Worm (Caenorhabditis elegans) whole organism, mixed stage, embryonic: Measurements from ENCODE around the gene nas-11.
A peak's percentile ranks its signal among the peaks of the same experiment; 100 is the strongest.

Experiments
- M03D4.4 ChIP-seq: sonication (generic microtip); optimal IDR thresholded peaks from 2 replicates; lab custom pipeline; 2017; ENCODE audit warnings: mild to moderate bottlenecking, missing genetic modification characterization, missing compliant biosample characterization
- bed-3 ChIP-seq: fragments of 200-800 bp; sonication (Bioruptor generic); optimal IDR thresholded peaks from 3 replicates; lab custom pipeline; 2018; ENCODE audit warnings: mild to moderate bottlenecking, missing genetic modification characterization, moderate library complexity, missing compliant biosample characterization
- blmp-1 ChIP-seq: fragments of 150-350 bp; optimal IDR thresholded peaks from 2 replicates; lab custom pipeline; 2014; ENCODE audit warnings: missing biosample characterization, missing genetic modification characterization
- ceh-39 ChIP-seq: fragments of 150-350 bp; optimal IDR thresholded peaks from 2 replicates; lab custom pipeline; 2014; ENCODE audit warnings: missing biosample characterization, missing genetic modification characterization
- ceh-43 ChIP-seq: fragments of 200-800 bp; sonication (Bioruptor generic); optimal IDR thresholded peaks from 2 replicates; lab custom pipeline; 2018; ENCODE audit warnings: mild to moderate bottlenecking, missing genetic modification characterization, moderate library complexity, missing compliant biosample characterization
- ceh-83 ChIP-seq: fragments of 200-800 bp; sonication (Bioruptor generic); optimal IDR thresholded peaks from 2 replicates; lab custom pipeline; 2018; ENCODE audit warnings: mild to moderate bottlenecking, missing genetic modification characterization, missing compliant biosample characterization
- ces-1 ChIP-seq: fragments of 150-350 bp; optimal IDR thresholded peaks from 2 replicates; lab custom pipeline; 2014; ENCODE audit warnings: missing biosample characterization, missing genetic modification reagents, missing genetic modification characterization
- cnd-1 ChIP-seq: fragments of 200-800 bp; sonication (Bioruptor generic); optimal IDR thresholded peaks from 2 replicates; lab custom pipeline; 2018; ENCODE audit warnings: mild to moderate bottlenecking, missing genetic modification characterization, missing compliant biosample characterization
- drap-1 ChIP-seq: fragments of 200-800 bp; sonication (Bioruptor generic); optimal IDR thresholded peaks from 3 replicates; lab custom pipeline; 2018; ENCODE audit warnings: mild to moderate bottlenecking, missing genetic modification characterization, missing compliant biosample characterization
- elt-1 ChIP-seq: sonication (generic microtip); optimal IDR thresholded peaks from 2 replicates; lab custom pipeline; 2017; ENCODE audit warnings: missing genetic modification characterization, mild to moderate bottlenecking, missing compliant biosample characterization, antibody characterized with exemption, moderate library complexity, borderline replicate concordance; ENCODE audit not compliant: insufficient read depth
- elt-3 ChIP-seq: fragments of 150-350 bp; optimal IDR thresholded peaks from 2 replicates; lab custom pipeline; 2014; ENCODE audit warnings: missing biosample characterization, missing genetic modification characterization
- flh-1 ChIP-seq: fragments of 200-800 bp; sonication (Bioruptor generic); optimal IDR thresholded peaks from 2 replicates; lab custom pipeline; 2018; ENCODE audit warnings: mild to moderate bottlenecking, missing genetic modification characterization, moderate library complexity, missing compliant biosample characterization
- ham-2 ChIP-seq: fragments of 200-800 bp; sonication (Bioruptor generic); optimal IDR thresholded peaks from 2 replicates; lab custom pipeline; 2018; ENCODE audit warnings: mild to moderate bottlenecking, missing genetic modification characterization, missing compliant biosample characterization
- hlh-1 ChIP-seq: fragments of 150-350 bp; optimal IDR thresholded peaks from 2 replicates; lab custom pipeline; 2014; ENCODE audit warnings: missing biosample characterization, missing genetic modification reagents, missing genetic modification characterization
- lin-13 ChIP-seq: fragments of 150-350 bp; optimal IDR thresholded peaks from 2 replicates; lab custom pipeline; 2014; ENCODE audit warnings: missing biosample characterization, missing genetic modification characterization
- lin-32 ChIP-seq: fragments of 200-800 bp; sonication (Bioruptor generic); optimal IDR thresholded peaks from 2 replicates; lab custom pipeline; 2018; ENCODE audit warnings: mild to moderate bottlenecking, missing genetic modification characterization, missing compliant biosample characterization
- lsy-2 ChIP-seq: fragments of 150-350 bp; optimal IDR thresholded peaks from 2 replicates; lab custom pipeline; 2014; ENCODE audit warnings: missing biosample characterization, missing genetic modification characterization
- mab-5 ChIP-seq: fragments of 150-350 bp; optimal IDR thresholded peaks from 2 replicates; lab custom pipeline; 2014; ENCODE audit warnings: missing biosample characterization, missing genetic modification characterization
- mep-1 ChIP-seq: fragments of 150-350 bp; optimal IDR thresholded peaks from 2 replicates; lab custom pipeline; 2017; ENCODE audit warnings: missing biosample characterization, missing genetic modification reagents, missing genetic modification characterization, inconsistent platforms
- mls-2 ChIP-seq: sonication (generic microtip); optimal IDR thresholded peaks from 2 replicates; lab custom pipeline; 2016; ENCODE audit warnings: mild to moderate bottlenecking, missing genetic modification characterization, moderate library complexity, missing compliant biosample characterization
- nhr-12 ChIP-seq: fragments of 150-350 bp; optimal IDR thresholded peaks from 2 replicates; lab custom pipeline; 2014; ENCODE audit warnings: missing biosample characterization, missing genetic modification characterization
- nhr-2 ChIP-seq: fragments of 150-350 bp; optimal IDR thresholded peaks from 2 replicates; lab custom pipeline; 2014; ENCODE audit warnings: missing biosample characterization, missing genetic modification characterization
- nhr-237 ChIP-seq: fragments of 150-350 bp; optimal IDR thresholded peaks from 2 replicates; lab custom pipeline; 2014; ENCODE audit warnings: missing biosample characterization, missing genetic modification characterization
- nhr-28 ChIP-seq: fragments of 150-350 bp; optimal IDR thresholded peaks from 2 replicates; lab custom pipeline; 2014; ENCODE audit warnings: missing biosample characterization, missing genetic modification characterization
- nhr-76 ChIP-seq: sonication (generic microtip); optimal IDR thresholded peaks from 2 replicates; lab custom pipeline; 2017; ENCODE audit warnings: missing biosample characterization, missing genetic modification characterization
- pha-4 ChIP-seq: fragments of 150-350 bp; optimal IDR thresholded peaks from 2 replicates; lab custom pipeline; 2018; ENCODE audit warnings: missing biosample characterization, missing genetic modification reagents, missing genetic modification characterization
- sem-2 ChIP-seq: fragments of 200-800 bp; sonication (Bioruptor generic); optimal IDR thresholded peaks from 2 replicates; lab custom pipeline; 2018; ENCODE audit warnings: mild to moderate bottlenecking, missing genetic modification characterization, missing compliant biosample characterization
- snpc-4 ChIP-seq: fragments of 150-350 bp; optimal IDR thresholded peaks from 2 replicates; lab custom pipeline; 2014; ENCODE audit warnings: missing biosample characterization, missing genetic modification characterization
- sptf-1 ChIP-seq: sonication (generic microtip); optimal IDR thresholded peaks from 2 replicates; lab custom pipeline; 2017; ENCODE audit warnings: mild to moderate bottlenecking, missing genetic modification characterization, moderate library complexity, missing compliant biosample characterization
- tbx-8 ChIP-seq: fragments of 200-800 bp; sonication (Bioruptor generic); optimal IDR thresholded peaks from 2 replicates; lab custom pipeline; 2018; ENCODE audit warnings: mild to moderate bottlenecking, missing genetic modification characterization, moderate library complexity, missing compliant biosample characterization
- unc-120 ChIP-seq: sonication (generic microtip); optimal IDR thresholded peaks from 2 replicates; lab custom pipeline; 2017; ENCODE audit warnings: missing genetic modification characterization, missing compliant biosample characterization; ENCODE audit not compliant: poor library complexity, severe bottlenecking
- unc-39 ChIP-seq: fragments of 150-350 bp; optimal IDR thresholded peaks from 2 replicates; lab custom pipeline; 2014; ENCODE audit warnings: missing biosample characterization, missing genetic modification characterization
- unc-62 ChIP-seq: fragments of 150-350 bp; optimal IDR thresholded peaks from 2 replicates; lab custom pipeline; 2014; ENCODE audit warnings: missing biosample characterization, missing genetic modification reagents, missing genetic modification characterization
- zip-8 ChIP-seq: fragments of 150-350 bp; optimal IDR thresholded peaks from 2 replicates; lab custom pipeline; 2014; ENCODE audit warnings: missing biosample characterization, missing genetic modification characterization
- ztf-11 ChIP-seq: fragments of 150-350 bp; optimal IDR thresholded peaks from 2 replicates; lab custom pipeline; 2014; ENCODE audit warnings: missing biosample characterization, missing genetic modification characterization

The nas-11 gene

ce11 chrX:6733201-6733600, 19.8 kb downstream of the nas-11 start, which contains the start of gene R03E9.2:
Gene R03E9.2 (minus strand): TSS chrX:6733301.
- TF ChIP-seq ceh-39 (tag; lab: Kevin White, UChicago) (no peak), zip-8 (tag; lab: Kevin White, UChicago) (no peak), ztf-11 (tag; lab: Kevin White, UChicago) (no peak), hlh-1 (tag; lab: Kevin White, UChicago) (peak; percentile 84), tbx-8 (GFP tag; lab: Kevin White, UChicago) (no peak), nhr-28 (tag; lab: Kevin White, UChicago) (no peak), ces-1 (GFP tag; lab: Kevin White, UChicago) (no peak)
- TF ChIP-seq, all 35 proteins: peak for 1

ce11 chrX:6735494-6735893, 22.1 kb downstream of the nas-11 start:
- TF ChIP-seq tbx-8 (GFP tag; lab: Kevin White, UChicago) (no peak), elt-1 (no peak), drap-1 (GFP tag; lab: Kevin White, UChicago) (no peak), hlh-1 (tag; lab: Kevin White, UChicago) (no peak), flh-1 (GFP tag; lab: Kevin White, UChicago) (no peak), ceh-39 (tag; lab: Kevin White, UChicago) (no peak), M03D4.4 (tag; lab: Kevin White, UChicago) (no peak), blmp-1 (tag; lab: Kevin White, UChicago) (no peak), sem-2 (GFP tag; lab: Kevin White, UChicago) (no peak), lsy-2 (tag; lab: Kevin White, UChicago) (no peak), lin-13 (tag; lab: Kevin White, UChicago) (no peak), lin-32 (GFP tag; lab: Kevin White, UChicago) (no peak), ceh-43 (GFP tag; lab: Kevin White, UChicago) (no peak)

- TF ChIP-seq elt-3 (tag; lab: Kevin White, UChicago) (peak; percentile 83), lsy-2 (tag; lab: Kevin White, UChicago) (no peak), hlh-1 (tag; lab: Kevin White, UChicago) (no peak), nhr-237 (tag; lab: Kevin White, UChicago) (no peak), elt-1 (peak; percentile 9), ces-1 (GFP tag; lab: Kevin White, UChicago) (peak; percentile 35), nhr-76 (tag; lab: Kevin White, UChicago) (no peak)
- TF ChIP-seq, all 35 proteins: peak for 3
Observed at ce11 chrX:6736358-6736991, 23.1 kb downstream of the nas-11 start.

ce11 chrX:6737329-6738008, 24.1 kb downstream of the nas-11 start:
- TF ChIP-seq nhr-2 (tag; lab: Kevin White, UChicago) (no peak), drap-1 (GFP tag; lab: Kevin White, UChicago) (no peak), bed-3 (GFP tag; lab: Kevin White, UChicago) (no peak), blmp-1 (tag; lab: Kevin White, UChicago) (peak; percentile 37), unc-120 (tag; lab: Kevin White, UChicago) (peak; percentile 58), unc-39 (no peak), cnd-1 (tag; lab: Kevin White, UChicago) (no peak), ceh-43 (GFP tag; lab: Kevin White, UChicago) (no peak), tbx-8 (GFP tag; lab: Kevin White, UChicago) (no peak), ceh-39 (tag; lab: Kevin White, UChicago) (no peak), flh-1 (GFP tag; lab: Kevin White, UChicago) (no peak), elt-1 (peak; percentile 88), nhr-76 (tag; lab: Kevin White, UChicago) (no peak), elt-3 (tag; lab: Kevin White, UChicago) (peak; percentile 92), nhr-12 (tag; lab: Kevin White, UChicago) (no peak), mep-1 (tag; lab: Kevin White, UChicago) (peak; percentile 35), hlh-1 (tag; lab: Kevin White, UChicago) (peak; percentile 43), ham-2 (peak; percentile 62), mls-2 (tag; lab: Kevin White, UChicago) (peak; percentile 18), lsy-2 (tag; lab: Kevin White, UChicago) (no peak), snpc-4 (no peak), mab-5 (no peak), ceh-83 (GFP tag; lab: Kevin White, UChicago) (no peak), ces-1 (GFP tag; lab: Kevin White, UChicago) (peak; percentile 55), zip-8 (tag; lab: Kevin White, UChicago) (no peak), M03D4.4 (tag; lab: Kevin White, UChicago) (no peak), lin-13 (tag; lab: Kevin White, UChicago) (peak; percentile 14), sptf-1 (tag; lab: Kevin White, UChicago) (no peak), unc-62 (GFP tag; lab: Kevin White, UChicago) (peak; percentile 69), lin-32 (GFP tag; lab: Kevin White, UChicago) (no peak), nhr-237 (tag; lab: Kevin White, UChicago) (peak; percentile 38), ztf-11 (tag; lab: Kevin White, UChicago) (no peak), sem-2 (GFP tag; lab: Kevin White, UChicago) (peak; percentile 22), nhr-28 (tag; lab: Kevin White, UChicago) (no peak), pha-4 (tag; lab: Kevin White, UChicago) (peak; percentile 60)
- TF ChIP-seq, all 35 proteins: peak for 14
